Fruit fly (Drosophila melanogaster) whole organism, embryonic: ENCODE measurements around the gene CG7611.
A peak's percentile ranks its signal among the peaks of the same experiment; 100 is the strongest.

Experiments
- ATbp ChIP-seq: fragments of 200-800 bp; sonication (Bioruptor generic); optimal IDR thresholded peaks from 2 replicates; lab custom pipeline; 2017; ENCODE audit warnings: missing biosample characterization, mild to moderate bottlenecking, missing genetic modification characterization, missing genetic modification reagents
- Atf3 ChIP-seq: fragments of 200-800 bp; sonication (Bioruptor generic); optimal IDR thresholded peaks from 3 replicates; lab custom pipeline; 2016; ENCODE audit warnings: missing biosample characterization, missing genetic modification characterization
- B-H2 ChIP-seq: fragments of 200-800 bp; sonication (Bioruptor generic); optimal IDR thresholded peaks from 2 replicates; lab custom pipeline; 2018; ENCODE audit warnings: missing biosample characterization, mild to moderate bottlenecking, missing genetic modification characterization
- C15 ChIP-seq: fragments of 200-800 bp; sonication (Bioruptor generic); IDR thresholded peaks from 3 replicates; pipeline ENCODE4 v1.3.6; 2022; ENCODE audit warnings: missing biosample characterization, missing genetic modification characterization
- CG10431 ChIP-seq: fragments of 200-800 bp; sonication (Bioruptor generic); optimal IDR thresholded peaks from 3 replicates; lab custom pipeline; 2018; ENCODE audit warnings: missing biosample characterization, mild to moderate bottlenecking, missing genetic modification characterization
- CG11696 ChIP-seq: fragments of 200-800 bp; sonication (Bioruptor generic); IDR thresholded peaks from 2 replicates; pipeline ENCODE4 v1.3.6; 2022; ENCODE audit warnings: missing biosample characterization, missing genetic modification characterization
- CG12299 ChIP-seq: fragments of 200-800 bp; sonication (Bioruptor generic); optimal IDR thresholded peaks from 2 replicates; lab custom pipeline; 2018; ENCODE audit warnings: missing biosample characterization, mild to moderate bottlenecking, missing genetic modification characterization
- CG13424 ChIP-seq: fragments of 200-800 bp; sonication (Bioruptor generic); optimal IDR thresholded peaks from 2 replicates; lab custom pipeline; 2019; ENCODE audit warnings: missing biosample characterization, mild to moderate bottlenecking, missing genetic modification characterization, moderate library complexity
- CG14965 ChIP-seq: fragments of 200-800 bp; sonication (Bioruptor generic); optimal IDR thresholded peaks from 2 replicates; lab custom pipeline; 2016; ENCODE audit warnings: missing biosample characterization, missing genetic modification characterization, borderline replicate concordance
- CG15073 ChIP-seq: fragments of 200-800 bp; sonication (Bioruptor generic); optimal IDR thresholded peaks from 2 replicates; lab custom pipeline; 2016; ENCODE audit warnings: missing biosample characterization, missing genetic modification characterization
- CG2202 ChIP-seq: fragments of 200-800 bp; sonication (Bioruptor generic); optimal IDR thresholded peaks from 2 replicates; lab custom pipeline; 2018; ENCODE audit warnings: missing biosample characterization, mild to moderate bottlenecking, missing genetic modification characterization
- CG2678 ChIP-seq: fragments of 200-800 bp; sonication (Bioruptor generic); optimal IDR thresholded peaks from 3 replicates; lab custom pipeline; 2019; ENCODE audit warnings: missing biosample characterization, mild to moderate bottlenecking, missing genetic modification characterization, moderate library complexity
- CG30403 ChIP-seq: fragments of 200-800 bp; sonication (Bioruptor generic); optimal IDR thresholded peaks from 3 replicates; lab custom pipeline; 2016; ENCODE audit warnings: missing biosample characterization, missing genetic modification characterization
- CG30431 ChIP-seq: fragments of 200-800 bp; sonication (Bioruptor generic); optimal IDR thresholded peaks from 2 replicates; lab custom pipeline; 2017; ENCODE audit warnings: missing biosample characterization, missing genetic modification characterization
- CG34376 ChIP-seq: fragments of 200-800 bp; sonication (Bioruptor generic); optimal IDR thresholded peaks from 2 replicates; lab custom pipeline; 2018; ENCODE audit warnings: missing biosample characterization, mild to moderate bottlenecking, missing genetic modification characterization
- CG3995 ChIP-seq: fragments of 200-800 bp; sonication (Bioruptor generic); optimal IDR thresholded peaks from 3 replicates; lab custom pipeline; 2016; ENCODE audit warnings: missing biosample characterization, missing genetic modification characterization
- CG4617 ChIP-seq: fragments of 200-800 bp; sonication (Bioruptor generic); optimal IDR thresholded peaks from 3 replicates; lab custom pipeline; 2016; ENCODE audit warnings: missing biosample characterization, missing genetic modification characterization, borderline replicate concordance
- CG9797 ChIP-seq: fragments of 200-800 bp; sonication (Bioruptor generic); optimal IDR thresholded peaks from 3 replicates; lab custom pipeline; 2018; ENCODE audit warnings: missing biosample characterization, mild to moderate bottlenecking, missing genetic modification characterization
- CG9876 ChIP-seq: fragments of 200-800 bp; sonication (Bioruptor generic); optimal IDR thresholded peaks from 2 replicates; lab custom pipeline; 2016; ENCODE audit warnings: missing biosample characterization, missing genetic modification characterization
- D ChIP-seq, 2 experiments: fragments of 200-800 bp in 1 of 2; fragments of >200 bp in 1 of 2; sonication (Bioruptor generic) in 1 of 2; optimal IDR thresholded peaks; 2 replicates in 1 of 2; 3 replicates in 1 of 2; lab custom pipeline; 2017; ENCODE audit warnings: mild to moderate bottlenecking in 1 of 2, missing biosample characterization in 1 of 2, missing genetic modification characterization in 1 of 2, missing genetic modification reagents in 1 of 2
- Dek ChIP-seq: fragments of 200-800 bp; sonication (Bioruptor generic); optimal IDR thresholded peaks from 3 replicates; lab custom pipeline; 2019; ENCODE audit warnings: missing biosample characterization, mild to moderate bottlenecking, missing genetic modification characterization, moderate library complexity
- Hmx ChIP-seq: fragments of 200-800 bp; sonication (Bioruptor generic); optimal IDR thresholded peaks from 2 replicates; lab custom pipeline; 2016; ENCODE audit warnings: missing biosample characterization, missing genetic modification characterization
- MBD-R2 ChIP-seq: fragments of 200-800 bp; sonication (Bioruptor generic); IDR thresholded peaks from 2 replicates; pipeline ENCODE4 v1.3.6; 2022; ENCODE audit warnings: missing biosample characterization, missing genetic modification characterization
- Ravus ChIP-seq: fragments of 200-800 bp; sonication (Bioruptor generic); IDR thresholded peaks from 2 replicates; pipeline ENCODE4 v1.3.6; 2022; ENCODE audit warnings: missing biosample characterization, missing genetic modification characterization
- Sry-δ ChIP-seq: fragments of 200-800 bp; sonication (Bioruptor generic); optimal IDR thresholded peaks from 2 replicates; lab custom pipeline; 2016; ENCODE audit warnings: missing biosample characterization, missing genetic modification characterization
- Usf ChIP-seq: fragments of 200-800 bp; sonication (Bioruptor generic); optimal IDR thresholded peaks from 2 replicates; lab custom pipeline; 2017; ENCODE audit warnings: missing genotype, missing biosample characterization, missing genetic modification characterization
- Vsx1 ChIP-seq: fragments of 200-800 bp; sonication (Bioruptor generic); optimal IDR thresholded peaks from 2 replicates; lab custom pipeline; 2017; ENCODE audit warnings: missing biosample characterization, mild to moderate bottlenecking, missing genetic modification characterization, missing genetic modification reagents
- al ChIP-seq: fragments of 200-800 bp; sonication (Bioruptor generic); IDR thresholded peaks from 2 replicates; pipeline ENCODE4 v1.3.6; 2022; ENCODE audit warnings: missing biosample characterization, missing genetic modification characterization
- aop ChIP-seq: fragments of 200-800 bp; sonication (Bioruptor generic); IDR thresholded peaks from 2 replicates; pipeline ENCODE4 v1.3.6; 2022; ENCODE audit warnings: missing biosample characterization, missing genetic modification characterization
- ase ChIP-seq: fragments of 200-800 bp; sonication (Bioruptor generic); IDR thresholded peaks from 3 replicates; pipeline ENCODE4 v1.3.6; 2022; ENCODE audit warnings: missing biosample characterization, missing genetic modification characterization
- ash1 ChIP-seq: fragments of 200-800 bp; sonication (Bioruptor generic); optimal IDR thresholded peaks from 2 replicates; lab custom pipeline; 2018; ENCODE audit warnings: missing biosample characterization, mild to moderate bottlenecking, missing genetic modification characterization
- cas ChIP-seq: fragments of 200-800 bp; sonication (Bioruptor generic); IDR thresholded peaks from 2 replicates; pipeline ENCODE4 v1.3.6; 2022; ENCODE audit warnings: missing biosample characterization, missing genetic modification characterization
- chinmo ChIP-seq: fragments of 200-800 bp; sonication (Bioruptor generic); IDR thresholded peaks from 4 replicates; pipeline ENCODE4 v1.3.6; 2022; ENCODE audit warnings: missing biosample characterization, missing genetic modification characterization; ENCODE audit not compliant: partially characterized antibody
- ci ChIP-seq: fragments of 200-800 bp; sonication (Bioruptor generic); IDR thresholded peaks from 3 replicates; pipeline ENCODE4 v1.3.6; 2022; ENCODE audit warnings: missing biosample characterization, missing genetic modification characterization
- da ChIP-seq: fragments of 200-800 bp; sonication (Bioruptor generic); optimal IDR thresholded peaks from 2 replicates; lab custom pipeline; 2016; ENCODE audit warnings: missing biosample characterization, missing genetic modification characterization
- dmrt11E ChIP-seq: fragments of 200-800 bp; sonication (Bioruptor generic); optimal IDR thresholded peaks from 3 replicates; lab custom pipeline; 2018; ENCODE audit warnings: missing biosample characterization, mild to moderate bottlenecking, missing genetic modification characterization, moderate library complexity
- en ChIP-seq: fragments of 200-800 bp; sonication (Bioruptor generic); optimal IDR thresholded peaks from 2 replicates; lab custom pipeline; 2016; ENCODE audit warnings: missing biosample characterization, missing genetic modification characterization
- esg ChIP-seq: fragments of 200-800 bp; sonication (Bioruptor generic); conservative IDR thresholded peaks from 2 replicates; pipeline ENCODE4 v1.3.6; 2022; ENCODE audit warnings: missing biosample characterization, missing genetic modification characterization
- gcm2 ChIP-seq: fragments of 200-800 bp; sonication (Bioruptor generic); optimal IDR thresholded peaks from 2 replicates; lab custom pipeline; 2016; ENCODE audit warnings: missing biosample characterization, missing genetic modification characterization
- lmd ChIP-seq: fragments of 200-800 bp; sonication (Bioruptor generic); IDR thresholded peaks from 2 replicates; pipeline ENCODE4 v1.3.6; 2022; ENCODE audit warnings: missing biosample characterization, missing genetic modification characterization
- pita ChIP-seq: fragments of 200-800 bp; sonication (Bioruptor generic); optimal IDR thresholded peaks from 2 replicates; lab custom pipeline; 2017; ENCODE audit warnings: missing biosample characterization, mild to moderate bottlenecking, missing genetic modification characterization
- ranshi ChIP-seq: fragments of 200-800 bp; sonication (Bioruptor generic); IDR thresholded peaks from 2 replicates; pipeline ENCODE4 v1.3.6; 2022; ENCODE audit warnings: missing biosample characterization, missing genetic modification characterization
- slou ChIP-seq: fragments of 200-800 bp; sonication (Bioruptor generic); optimal IDR thresholded peaks from 3 replicates; lab custom pipeline; 2016; ENCODE audit warnings: missing biosample characterization, missing genetic modification characterization
- stc ChIP-seq: fragments of 200-800 bp; sonication (Bioruptor generic); IDR thresholded peaks from 2 replicates; pipeline ENCODE4 v1.3.6; 2022; ENCODE audit warnings: missing biosample characterization, missing genetic modification characterization
- tio ChIP-seq: fragments of 200-800 bp; sonication (Bioruptor generic); optimal IDR thresholded peaks from 2 replicates; lab custom pipeline; 2017; ENCODE audit warnings: missing biosample characterization, missing genetic modification characterization, inconsistent platforms
- tna ChIP-seq: fragments of 200-800 bp; sonication (Bioruptor generic); IDR thresholded peaks from 2 replicates; pipeline ENCODE4 v1.3.6; 2022; ENCODE audit warnings: missing biosample characterization, missing genetic modification characterization; ENCODE audit not compliant: partially characterized antibody
- vfl ChIP-seq: fragments of 200-800 bp; sonication (Bioruptor generic); optimal IDR thresholded peaks from 2 replicates; lab custom pipeline; 2016; ENCODE audit warnings: missing biosample characterization, missing genetic modification characterization
- vvl ChIP-seq: fragments of 200-800 bp; sonication (Bioruptor generic); IDR thresholded peaks from 2 replicates; pipeline ENCODE4 v1.3.6; 2022; ENCODE audit warnings: missing biosample characterization, missing genetic modification characterization
- wek ChIP-seq: fragments of 200-800 bp; sonication (Bioruptor generic); optimal IDR thresholded peaks from 3 replicates; lab custom pipeline; 2018; ENCODE audit warnings: missing biosample characterization, mild to moderate bottlenecking, missing genetic modification characterization, moderate library complexity

The CG7611 gene

dm6 chr3L:21496865-21497634 is 25.9 kb upstream of the CG7611 start, which contains the start of gene Hr78 (continued):
- TF ChIP-seq wek (GFP tag; lab: Kevin White, UChicago) (no peak), CG9876 (GFP tag; lab: Kevin White, UChicago) (no peak), CG2678 (peak; percentile 94), Dek (tag; lab: Kevin White, UChicago) (peak; percentile 73), Atf3 (GFP tag; lab: Kevin White, UChicago) (no peak), CG30431 (GFP tag; lab: Kevin White, UChicago) (peak; percentile 63), pita (peak; percentile 4), dmrt11E (tag; lab: Kevin White, UChicago) (peak; percentile 73), CG4617 (GFP tag; lab: Kevin White, UChicago) (peak; percentile 75), CG3995 (peak; percentile 70), Hmx (GFP tag; lab: Kevin White, UChicago) (no peak), CG11696 (GFP tag; lab: Robert Waterston, UW) (peak; percentile 98), tna (GFP tag; lab: Robert Waterston, UW) (no peak), B-H2 (GFP tag; lab: Kevin White, UChicago) (peak; percentile 68), gcm2 (GFP tag; lab: Kevin White, UChicago) (no peak), Vsx1 (GFP tag; lab: Kevin White, UChicago) (no peak), al (GFP tag; lab: Robert Waterston, UW) (peak; percentile 58; the same call in 1 of the 2 replicates), Sry-δ (no peak), da (GFP tag; lab: Kevin White, UChicago) (no peak), CG10431 (GFP tag; lab: Kevin White, UChicago) (peak; percentile 77), aop (GFP tag; lab: Robert Waterston, UW) (no peak), CG14965 (GFP tag; lab: Kevin White, UChicago) (no peak), ci (GFP tag; lab: Robert Waterston, UW) (peak; percentile 80; the same call in 2 of the 3 replicates), ranshi (GFP tag; lab: Robert Waterston, UW) (peak; percentile 50), Ravus (GFP tag; lab: Robert Waterston, UW) (no peak; the same call in 1 of the 2 replicates), CG34376 (peak; percentile 15), chinmo (GFP tag; lab: Robert Waterston, UW) (no peak), stc (GFP tag; lab: Robert Waterston, UW) (peak; percentile 62), CG2202 (tag; lab: Kevin White, UChicago) (peak; percentile 9), MBD-R2 (peak; percentile 43), tio (GFP tag; lab: Kevin White, UChicago) (peak; percentile 71), en (no peak), C15 (GFP tag; lab: Robert Waterston, UW) (no peak), lmd (GFP tag; lab: Robert Waterston, UW) (peak; percentile 74), ash1 (GFP tag; lab: Kevin White, UChicago) (no peak), CG15073 (GFP tag; lab: Kevin White, UChicago) (no peak), vfl (no peak), vvl (peak; percentile 88), Usf (GFP tag; lab: Kevin White, UChicago) (peak; percentile 54), CG12299 (tag; lab: Kevin White, UChicago) (peak; percentile 71), ase (GFP tag; lab: Robert Waterston, UW) (no peak; the same call in 2 of the 3 replicates), esg (GFP tag; lab: Robert Waterston, UW) (peak; percentile 40; the same call in 1 of the 2 replicates), CG30403 (GFP tag; lab: Kevin White, UChicago) (peak; percentile 55), ATbp (GFP tag; lab: Kevin White, UChicago) (peak; percentile 79), slou (no peak), cas (GFP tag; lab: Robert Waterston, UW) (no peak), CG9797 (peak; percentile 88), CG13424 (peak; percentile 86), D (optimal IDR thresholded peaks at IDR 0.05; lab: Kevin White, UChicago) (no peak), D (GFP tag; optimal IDR thresholded peaks at IDR 0.05; lab: Kevin White, UChicago) (peak; percentile 81)
